Worm (Caenorhabditis elegans) whole organism, young adult: ENCODE measurements around the gene srx-29.
"Not testable (repeated sequence)": the region's sequence is repeated elsewhere in the genome, so short reads cannot be mapped to it uniquely, and the experiment has no call there.

ENCODE experiments used
- B0019.2 ChIP-seq: fragments of 200-800 bp; sonication (Bioruptor generic); conservative IDR thresholded peaks from 2 replicates; pipeline ENCODE4 v1.3.6; 2022; ENCODE audit warnings: missing genetic modification reagents, missing genetic modification characterization, missing compliant biosample characterization
- F10E7.11 ChIP-seq: sonication (generic microtip); optimal IDR thresholded peaks from 2 replicates; lab custom pipeline; 2017; ENCODE audit warnings: mild to moderate bottlenecking, missing genetic modification characterization, moderate library complexity, missing compliant biosample characterization
- F33H1.4 ChIP-seq: fragments of 200-800 bp; sonication (Bioruptor generic); IDR thresholded peaks from 2 replicates; pipeline ENCODE4 v1.3.6; 2022; ENCODE audit warnings: missing genetic modification reagents, missing genetic modification characterization, missing compliant biosample characterization
- F52B5.7 ChIP-seq: sonication (generic microtip); optimal IDR thresholded peaks from 2 replicates; lab custom pipeline; 2016; ENCODE audit warnings: mild to moderate bottlenecking, missing genetic modification characterization, missing compliant biosample characterization
- F57A8.1 ChIP-seq: fragments of 200-800 bp; sonication (Bioruptor generic); optimal IDR thresholded peaks from 2 replicates; lab custom pipeline; 2018; ENCODE audit warnings: mild to moderate bottlenecking, missing genetic modification characterization, moderate library complexity, missing compliant biosample characterization
- Y53F4B.3 ChIP-seq: fragments of 200-800 bp; sonication (Bioruptor generic); IDR thresholded peaks from 2 replicates; pipeline ENCODE4 v1.3.6; 2022; ENCODE audit warnings: missing genetic modification reagents, missing genetic modification characterization, missing compliant biosample characterization
- Y67H2A.10 ChIP-seq: fragments of 200-800 bp; sonication (Bioruptor generic); conservative IDR thresholded peaks from 2 replicates; pipeline ENCODE4 v1.3.6; 2022; ENCODE audit warnings: missing genetic modification reagents, missing genetic modification characterization, missing compliant biosample characterization
- ama-1 ChIP-seq, 3 experiments: fragments of 150-350 bp in 1 of 3; sonication (generic microtip) in 2 of 3; optimal IDR thresholded peaks; 2 replicates each; lab custom pipeline; 2014 to 2018; ENCODE audit warnings: missing biosample characterization in 2 of 3, missing genetic modification characterization in 2 of 3, missing genetic modification reagents in 2 of 3
- attf-3 ChIP-seq: fragments of 200-800 bp; sonication (Bioruptor generic); conservative IDR thresholded peaks from 2 replicates; pipeline ENCODE4 v1.3.6; 2022; ENCODE audit warnings: missing genetic modification reagents, missing genetic modification characterization, missing compliant biosample characterization
- bed-1 ChIP-seq: fragments of 200-800 bp; sonication (Bioruptor generic); IDR thresholded peaks from 2 replicates; pipeline ENCODE4 v1.3.6; 2022; ENCODE audit warnings: missing genetic modification reagents, missing genetic modification characterization, missing compliant biosample characterization
- bed-2 ChIP-seq: fragments of 200-800 bp; sonication (Bioruptor generic); IDR thresholded peaks from 2 replicates; pipeline ENCODE4 v1.3.6; 2022; ENCODE audit warnings: missing genetic modification reagents, missing genetic modification characterization, missing compliant biosample characterization
- ceh-27 ChIP-seq: fragments of 200-800 bp; sonication (Bioruptor generic); optimal IDR thresholded peaks from 2 replicates; lab custom pipeline; 2018; ENCODE audit warnings: mild to moderate bottlenecking, missing genetic modification characterization, moderate library complexity, missing compliant biosample characterization
- ceh-58 ChIP-seq: fragments of 200-800 bp; sonication (Bioruptor generic); IDR thresholded peaks from 2 replicates; pipeline ENCODE4 v1.3.6; 2022; ENCODE audit warnings: missing genetic modification characterization, missing compliant biosample characterization
- ceh-91 ChIP-seq: fragments of 200-800 bp; sonication (Bioruptor generic); IDR thresholded peaks from 2 replicates; pipeline ENCODE4 v1.3.6; 2022; ENCODE audit warnings: missing genetic modification reagents, missing genetic modification characterization, missing compliant biosample characterization
- dpff-1 ChIP-seq: sonication (generic microtip); optimal IDR thresholded peaks from 2 replicates; lab custom pipeline; 2017; ENCODE audit warnings: mild to moderate bottlenecking, missing genetic modification characterization, missing compliant biosample characterization
- egl-44 ChIP-seq: fragments of 200-800 bp; sonication (Bioruptor generic); IDR thresholded peaks from 2 replicates; pipeline ENCODE4 v1.3.6; 2022; ENCODE audit warnings: missing genetic modification reagents, missing genetic modification characterization, missing compliant biosample characterization
- fkh-3 ChIP-seq: sonication (generic microtip); optimal IDR thresholded peaks from 2 replicates; lab custom pipeline; 2016; ENCODE audit warnings: mild to moderate bottlenecking, missing genetic modification characterization, missing compliant biosample characterization
- hmg-20 ChIP-seq: fragments of 200-800 bp; sonication (Bioruptor generic); IDR thresholded peaks from 2 replicates; pipeline ENCODE4 v1.3.6; 2022; ENCODE audit warnings: missing genetic modification reagents, missing genetic modification characterization, missing compliant biosample characterization
- hsf-1 ChIP-seq: fragments of 200-800 bp; sonication (Bioruptor generic); IDR thresholded peaks from 2 replicates; pipeline ENCODE4 v1.3.6; 2022; ENCODE audit warnings: missing genetic modification reagents, missing genetic modification characterization, missing compliant biosample characterization
- let-526 ChIP-seq: fragments of 200-800 bp; sonication (Bioruptor generic); IDR thresholded peaks from 2 replicates; pipeline ENCODE4 v1.3.6; 2022; ENCODE audit warnings: missing genetic modification reagents, missing genetic modification characterization, missing compliant biosample characterization
- madf-3 ChIP-seq: fragments of 200-800 bp; sonication (Bioruptor generic); IDR thresholded peaks from 2 replicates; pipeline ENCODE4 v1.3.6; 2022; ENCODE audit warnings: missing genetic modification reagents, missing genetic modification characterization, missing compliant biosample characterization
- madf-8 ChIP-seq: fragments of 200-800 bp; sonication (Bioruptor generic); conservative IDR thresholded peaks from 2 replicates; pipeline ENCODE4 v1.3.6; 2022; ENCODE audit warnings: missing genetic modification reagents, missing genetic modification characterization, missing compliant biosample characterization
- mes-4 ChIP-seq: sonication (generic microtip); optimal IDR thresholded peaks from 2 replicates; lab custom pipeline; 2016; ENCODE audit warnings: missing genotype, missing genetic modification characterization, missing compliant biosample characterization
- mxl-1 ChIP-seq: sonication (generic microtip); optimal IDR thresholded peaks from 2 replicates; lab custom pipeline; 2016; ENCODE audit warnings: missing genetic modification characterization, missing compliant biosample characterization
- nfya-1 ChIP-seq: sonication (generic microtip); optimal IDR thresholded peaks from 2 replicates; lab custom pipeline; 2017; ENCODE audit warnings: antibody characterized with exemption, missing compliant biosample characterization, missing genetic modification characterization, borderline replicate concordance; ENCODE audit not compliant: insufficient read depth
- nhr-120 ChIP-seq: fragments of 200-800 bp; sonication (Bioruptor generic); IDR thresholded peaks from 2 replicates; pipeline ENCODE4 v1.3.6; 2022; ENCODE audit warnings: missing genetic modification characterization, missing compliant biosample characterization
- pha-4 ChIP-seq: fragments of 150-350 bp; sonication (generic microtip); optimal IDR thresholded peaks from 2 replicates; lab custom pipeline; 2014; ENCODE audit warnings: missing biosample characterization, missing genetic modification reagents, missing genetic modification characterization
- unc-62 ChIP-seq: fragments of 150-350 bp; optimal IDR thresholded peaks from 2 replicates; lab custom pipeline; 2014; ENCODE audit warnings: missing biosample characterization, missing genetic modification reagents, missing genetic modification characterization
- xnd-1 ChIP-seq: sonication (generic microtip); optimal IDR thresholded peaks from 2 replicates; lab custom pipeline; 2016; ENCODE audit warnings: missing genotype, missing genetic modification reagents, missing genetic modification characterization, missing compliant biosample characterization
- zfh-2 ChIP-seq: fragments of 200-800 bp; sonication (Bioruptor generic); conservative IDR thresholded peaks from 2 replicates; pipeline ENCODE4 v1.3.6; 2022; ENCODE audit warnings: missing genetic modification reagents, missing genetic modification characterization, missing compliant biosample characterization
- zim-3 ChIP-seq: sonication (generic microtip); optimal IDR thresholded peaks from 2 replicates; lab custom pipeline; 2017; ENCODE audit warnings: mild to moderate bottlenecking, missing genetic modification characterization, moderate library complexity, missing compliant biosample characterization
- ztf-18 ChIP-seq: sonication (generic microtip); optimal IDR thresholded peaks from 2 replicates; lab custom pipeline; 2016; ENCODE audit warnings: missing genotype, mild to moderate bottlenecking, missing genetic modification characterization, missing compliant biosample characterization
- ztf-22 ChIP-seq: fragments of 200-800 bp; sonication (Bioruptor generic); optimal IDR thresholded peaks from 2 replicates; lab custom pipeline; 2018; ENCODE audit warnings: mild to moderate bottlenecking, missing genetic modification characterization, moderate library complexity, missing compliant biosample characterization
- ztf-28 ChIP-seq: fragments of 200-800 bp; sonication (Bioruptor generic); IDR thresholded peaks from 2 replicates; pipeline ENCODE4 v1.3.6; 2022; ENCODE audit warnings: missing genetic modification reagents, missing genetic modification characterization, missing compliant biosample characterization

srx-29 gene

ce11 chrV:15685599-15685998, 12.4 kb downstream of the srx-29 start, which contains the start of gene nhr-196:
TSS of gene nhr-196 (plus strand) at chrV:15685716.
- no peak for TF ChIP-seq Y53F4B.3 (GFP tag; lab: Robert Waterston, UW)
- no peak for TF ChIP-seq B0019.2 (GFP tag; lab: Robert Waterston, UW)
- TF ChIP-seq ceh-58, result no peak
- no peak for TF ChIP-seq madf-3
- TF ChIP-seq pha-4 (tag; lab: Kevin White, UChicago), result no peak
- TF ChIP-seq Y67H2A.10, result no peak
- no peak for TF ChIP-seq let-526 (GFP tag; lab: Robert Waterston, UW)
- no peak for TF ChIP-seq F52B5.7
- TF ChIP-seq, all 124 proteins: peak for 0

DNA sequence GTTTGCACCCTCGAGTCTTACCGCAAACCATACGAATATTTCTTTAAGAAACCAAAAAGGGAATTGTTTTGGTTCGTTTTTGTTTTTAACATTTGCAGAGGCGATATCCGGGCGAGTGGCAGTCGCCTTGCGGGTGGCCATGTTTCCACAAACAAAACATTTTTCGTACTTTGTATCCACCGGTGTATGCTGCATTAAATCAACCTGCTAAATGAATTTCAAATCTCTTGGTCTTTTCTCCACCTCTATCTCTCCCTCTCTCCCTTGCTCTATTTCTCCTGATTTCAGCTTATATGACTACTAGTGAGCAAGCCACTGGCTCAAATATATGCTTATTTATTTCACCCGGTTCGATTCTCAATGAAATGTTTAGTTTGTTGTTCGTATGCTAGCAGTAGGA, 20.8 kb downstream of the srx-29 start, which contains the start of gene nhr-52:
Gene nhr-52 (plus strand): TSS at position 301 of the 400 bp plus-strand sequence.
- TF ChIP-seq nhr-120 (GFP tag; lab: Robert Waterston, UW), result no peak
- TF ChIP-seq ama-1 (optimal IDR thresholded peaks at IDR 0.05; lab: Kevin White, UChicago), result no peak
- no peak for TF ChIP-seq ama-1 (GFP tag; optimal IDR thresholded peaks at IDR 0.05; lab: Kevin White, UChicago)
- no peak for TF ChIP-seq let-526 (GFP tag; lab: Robert Waterston, UW)
- TF ChIP-seq hsf-1 (GFP tag; lab: Robert Waterston, UW), result no peak
- TF ChIP-seq hmg-20 (GFP tag; lab: Robert Waterston, UW), result no peak
- TF ChIP-seq egl-44 (GFP tag; lab: Robert Waterston, UW), result no peak
- TF ChIP-seq dpff-1 (tag; lab: Kevin White, UChicago), result no peak
- TF ChIP-seq unc-62 (GFP tag; lab: Kevin White, UChicago), result no peak
- TF ChIP-seq nfya-1, result no peak
- TF ChIP-seq attf-3 (GFP tag; lab: Robert Waterston, UW), result no peak
- no peak for TF ChIP-seq ceh-91
- no peak for TF ChIP-seq ztf-22 (GFP tag; lab: Kevin White, UChicago)
- no peak for TF ChIP-seq xnd-1 (tag; lab: Kevin White, UChicago)
- TF ChIP-seq zim-3, result no peak
- TF ChIP-seq F33H1.4 (GFP tag; lab: Robert Waterston, UW), result no peak

- TF ChIP-seq bed-1 (0 out of 2 replicates have a peak, but pooled peaks have one; percentile 71), F33H1.4 (GFP tag; lab: Robert Waterston, UW) (no peak), zfh-2 (GFP tag; lab: Robert Waterston, UW) (peak; percentile 72)
Measured at ce11 chrV:15674899-15675298, 23.1 kb downstream of the srx-29 start.

DNA sequence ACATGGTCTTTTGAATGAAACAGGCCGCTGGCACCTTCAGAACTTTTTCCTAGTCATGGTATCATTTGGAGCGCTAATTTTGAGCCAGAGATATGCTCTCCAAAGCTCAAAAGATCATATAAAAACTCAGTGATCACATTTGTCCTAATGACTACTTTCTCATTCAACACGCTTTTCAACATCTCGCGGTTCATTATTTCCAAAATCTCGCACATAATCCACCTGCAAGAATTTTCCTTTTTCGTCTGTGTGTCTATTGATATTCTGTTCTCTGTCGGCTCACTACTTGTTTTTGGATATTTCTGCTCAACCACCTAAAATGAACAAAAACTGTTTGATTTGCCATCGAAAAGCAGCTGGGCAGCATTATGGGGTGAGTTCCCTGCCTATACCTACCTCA, 24.3 kb downstream of the srx-29 start, which contains the start of gene nhr-51:
Gene nhr-51 (plus strand): TSS at position 301 of the 400 bp plus-strand sequence.
- TF ChIP-seq nfya-1 (no peak), mxl-1 (tag; lab: Kevin White, UChicago) (no peak), fkh-3 (tag; lab: Kevin White, UChicago) (no peak), ztf-28 (GFP tag; lab: Robert Waterston, UW) (no peak), mes-4 (tag; lab: Kevin White, UChicago) (no peak), F10E7.11 (tag; lab: Kevin White, UChicago) (no peak), madf-3 (no peak), ceh-27 (GFP tag; lab: Kevin White, UChicago) (no peak), bed-1 (no peak), F57A8.1 (GFP tag; lab: Kevin White, UChicago) (no peak)

DNA sequence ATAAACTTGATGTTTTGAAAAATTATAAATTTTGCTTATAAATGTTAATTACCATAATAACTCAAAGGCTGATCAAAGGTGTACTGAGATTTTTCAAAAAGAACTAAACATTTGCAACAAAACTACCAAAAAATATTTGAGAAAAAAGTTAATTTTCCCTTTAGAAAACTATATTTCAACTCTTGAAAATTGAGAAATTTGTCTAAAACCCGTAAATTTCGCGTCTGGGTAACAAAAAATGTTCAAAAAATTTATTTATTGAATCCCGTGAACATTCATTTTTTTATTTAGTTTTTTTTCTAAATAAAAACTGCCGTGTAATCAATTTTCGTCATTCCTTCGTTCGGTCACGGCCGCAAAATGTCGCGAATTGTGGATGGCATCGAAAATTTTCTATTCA, 27.9 kb downstream of the srx-29 start, which contains the start of gene K06B4.15:
Gene K06B4.15 (plus strand): TSS at position 301 of the 400 bp plus-strand sequence.
- not testable (repeated sequence) for TF ChIP-seq ztf-18 (tag; lab: Kevin White, UChicago); bed-2; madf-8
